Fruit fly (Drosophila melanogaster) whole organism, embryonic: Measurements from ENCODE around the gene ABCB7.

ENCODE experiments used
- Ada2b ChIP-seq: fragments of 200-800 bp; sonication (Bioruptor generic); IDR thresholded peaks from 2 replicates; pipeline ENCODE4 v1.3.6; 2022; ENCODE audit warnings: missing biosample characterization, missing genetic modification characterization
- Bgb ChIP-seq: fragments of 200-800 bp; sonication (Bioruptor generic); IDR thresholded peaks from 2 replicates; pipeline ENCODE4 v1.3.6; 2022; ENCODE audit warnings: missing biosample characterization, missing genetic modification characterization; ENCODE audit not compliant: partially characterized antibody
- CG10267 ChIP-seq: fragments of 200-800 bp; sonication (Bioruptor generic); optimal IDR thresholded peaks from 2 replicates; lab custom pipeline; 2018; ENCODE audit warnings: missing biosample characterization, mild to moderate bottlenecking, missing genetic modification characterization, moderate library complexity
- CG10274 ChIP-seq: fragments of 200-800 bp; sonication (Bioruptor generic); optimal IDR thresholded peaks from 3 replicates; lab custom pipeline; 2017; ENCODE audit warnings: missing biosample characterization, mild to moderate bottlenecking, missing genetic modification characterization
- CG10654 ChIP-seq: fragments of 200-800 bp; sonication (Bioruptor generic); optimal IDR thresholded peaks from 2 replicates; lab custom pipeline; 2016; ENCODE audit warnings: missing biosample characterization, missing genetic modification characterization
- CG13287 ChIP-seq: fragments of 200-800 bp; sonication (Bioruptor generic); IDR thresholded peaks from 2 replicates; pipeline ENCODE4 v1.3.6; 2022; ENCODE audit warnings: missing biosample characterization, missing genetic modification characterization; ENCODE audit not compliant: partially characterized antibody
- CG15601 ChIP-seq: fragments of 200-800 bp; sonication (Bioruptor generic); optimal IDR thresholded peaks from 3 replicates; lab custom pipeline; 2019; ENCODE audit warnings: missing biosample characterization, mild to moderate bottlenecking, missing genetic modification characterization, moderate library complexity
- CG17912 ChIP-seq: fragments of 200-800 bp; sonication (Bioruptor generic); optimal IDR thresholded peaks from 2 replicates; lab custom pipeline; 2018; ENCODE audit warnings: missing biosample characterization, mild to moderate bottlenecking, missing genetic modification characterization
- CG30431 ChIP-seq: fragments of 200-800 bp; sonication (Bioruptor generic); optimal IDR thresholded peaks from 2 replicates; lab custom pipeline; 2017; ENCODE audit warnings: missing biosample characterization, missing genetic modification characterization
- CG3407 ChIP-seq: fragments of 200-800 bp; sonication (Bioruptor generic); optimal IDR thresholded peaks from 2 replicates; lab custom pipeline; 2018; ENCODE audit warnings: missing biosample characterization, mild to moderate bottlenecking, missing genetic modification characterization
- CG6791 ChIP-seq: fragments of 200-800 bp; sonication (Bioruptor generic); IDR thresholded peaks from 3 replicates; pipeline ENCODE4 v1.3.6; 2022; ENCODE audit warnings: missing biosample characterization, missing genetic modification characterization; ENCODE audit not compliant: partially characterized antibody
- D ChIP-seq, 2 experiments: fragments of 200-800 bp in 1 of 2; fragments of >200 bp in 1 of 2; sonication (Bioruptor generic) in 1 of 2; optimal IDR thresholded peaks; 2 replicates in 1 of 2; 3 replicates in 1 of 2; lab custom pipeline; 2017; ENCODE audit warnings: mild to moderate bottlenecking in 1 of 2, missing biosample characterization in 1 of 2, missing genetic modification characterization in 1 of 2, missing genetic modification reagents in 1 of 2
- Dp ChIP-seq: fragments of 200-800 bp; sonication (Bioruptor generic); optimal IDR thresholded peaks from 2 replicates; lab custom pipeline; 2018; ENCODE audit warnings: missing biosample characterization, mild to moderate bottlenecking, missing genetic modification characterization, moderate library complexity
- Drgx ChIP-seq: fragments of 200-800 bp; sonication (Bioruptor generic); IDR thresholded peaks from 2 replicates; pipeline ENCODE4 v1.3.6; 2022; ENCODE audit warnings: missing biosample characterization, missing genetic modification characterization
- E2f2 ChIP-seq: fragments of 200-800 bp; sonication (Bioruptor generic); IDR thresholded peaks from 2 replicates; pipeline ENCODE4 v1.3.6; 2022; ENCODE audit warnings: missing biosample characterization, missing genetic modification characterization
- Hr78 ChIP-seq, 2 experiments: fragments of 200-800 bp in 1 of 2; fragments of >200 bp in 1 of 2; sonication (Bioruptor generic) in 1 of 2; optimal IDR thresholded peaks; 2 replicates each; lab custom pipeline; 2017 to 2019; ENCODE audit warnings: missing biosample characterization in 2 of 2, missing genetic modification characterization in 2 of 2, mild to moderate bottlenecking in 1 of 2, moderate library complexity in 1 of 2
- MBD-R2 ChIP-seq: fragments of 200-800 bp; sonication (Bioruptor generic); IDR thresholded peaks from 2 replicates; pipeline ENCODE4 v1.3.6; 2022; ENCODE audit warnings: missing biosample characterization, missing genetic modification characterization
- MESR4 ChIP-seq: fragments of 200-800 bp; sonication (Bioruptor generic); optimal IDR thresholded peaks from 2 replicates; lab custom pipeline; 2018; ENCODE audit warnings: missing biosample characterization, mild to moderate bottlenecking, missing genetic modification characterization, moderate library complexity
- Med ChIP-seq: fragments of 200-800 bp; sonication (Bioruptor generic); peaks from one replicate; lab custom pipeline; 2016; ENCODE audit warnings: missing biosample characterization, missing genetic modification characterization, mild to moderate bottlenecking, inconsistent platforms, moderate library complexity
- Opbp ChIP-seq: fragments of 200-800 bp; sonication (Bioruptor generic); IDR thresholded peaks from 3 replicates; pipeline ENCODE4 v1.3.6; 2022; ENCODE audit warnings: missing biosample characterization, missing genetic modification characterization; ENCODE audit not compliant: partially characterized antibody
- Pdp1 ChIP-seq, 2 experiments: fragments of 200-800 bp; sonication (Bioruptor generic); optimal IDR thresholded peaks; 3 replicates each; lab custom pipeline; 2016; ENCODE audit warnings: missing biosample characterization in 2 of 2, missing genetic modification characterization in 2 of 2, mild to moderate bottlenecking in 1 of 2, moderate library complexity in 1 of 2
- Sin3A ChIP-seq: fragments of >200 bp; optimal IDR thresholded peaks from 2 replicates; lab custom pipeline; 2018
- Ssrp ChIP-seq: fragments of 200-800 bp; sonication (Bioruptor generic); optimal IDR thresholded peaks from 2 replicates; lab custom pipeline; 2018; ENCODE audit warnings: missing biosample characterization, mild to moderate bottlenecking, missing genetic modification characterization, moderate library complexity
- Stat92E ChIP-seq, 3 experiments: fragments of >200 bp in 2 of 3; fragments of 200-800 bp in 1 of 3; sonication (Bioruptor generic) in 1 of 3; optimal IDR thresholded peaks; 2 replicates each; lab custom pipeline; 2017 to 2019; ENCODE audit warnings: missing biosample characterization in 3 of 3, missing genetic modification characterization in 3 of 3, mild to moderate bottlenecking in 1 of 3, moderate library complexity in 1 of 3
- Trl ChIP-seq, 3 experiments: fragments of >200 bp in 2 of 3; fragments of 200-800 bp in 1 of 3; sonication (Bioruptor generic) in 1 of 3; optimal IDR thresholded peaks; 2 replicates in 1 of 3; 3 replicates in 2 of 3; lab custom pipeline; 2016 to 2017; ENCODE audit warnings: missing biosample characterization in 1 of 3, missing genetic modification characterization in 1 of 3
- ash1 ChIP-seq: fragments of 200-800 bp; sonication (Bioruptor generic); optimal IDR thresholded peaks from 2 replicates; lab custom pipeline; 2018; ENCODE audit warnings: missing biosample characterization, mild to moderate bottlenecking, missing genetic modification characterization
- ato ChIP-seq: fragments of 200-800 bp; sonication (Bioruptor generic); IDR thresholded peaks from 2 replicates; pipeline ENCODE4 v1.3.6; 2022; ENCODE audit warnings: missing biosample characterization, missing genetic modification characterization; ENCODE audit not compliant: partially characterized antibody
- bbx ChIP-seq: fragments of 200-800 bp; sonication (Bioruptor generic); IDR thresholded peaks from 2 replicates; pipeline ENCODE4 v1.3.6; 2022; ENCODE audit warnings: missing biosample characterization, missing genetic modification characterization; ENCODE audit not compliant: partially characterized antibody
- btn ChIP-seq: fragments of 200-800 bp; sonication (Bioruptor generic); optimal IDR thresholded peaks from 2 replicates; lab custom pipeline; 2016; ENCODE audit warnings: missing biosample characterization, missing genetic modification characterization
- dmrt11E ChIP-seq: fragments of 200-800 bp; sonication (Bioruptor generic); optimal IDR thresholded peaks from 3 replicates; lab custom pipeline; 2018; ENCODE audit warnings: missing biosample characterization, mild to moderate bottlenecking, missing genetic modification characterization, moderate library complexity
- esg ChIP-seq: fragments of 200-800 bp; sonication (Bioruptor generic); conservative IDR thresholded peaks from 2 replicates; pipeline ENCODE4 v1.3.6; 2022; ENCODE audit warnings: missing biosample characterization, missing genetic modification characterization
- exex ChIP-seq: fragments of 200-800 bp; sonication (Bioruptor generic); optimal IDR thresholded peaks from 4 replicates; lab custom pipeline; 2018; ENCODE audit warnings: missing biosample characterization, mild to moderate bottlenecking, missing genetic modification characterization, moderate library complexity
- gfzf ChIP-seq: fragments of 200-800 bp; sonication (Bioruptor generic); optimal IDR thresholded peaks from 2 replicates; lab custom pipeline; 2016; ENCODE audit warnings: missing biosample characterization, mild to moderate bottlenecking, missing genetic modification characterization, moderate library complexity
- knrl ChIP-seq: fragments of 200-800 bp; sonication (Bioruptor generic); IDR thresholded peaks from 3 replicates; pipeline ENCODE4 v1.3.6; 2022; ENCODE audit warnings: missing biosample characterization, missing genetic modification characterization; ENCODE audit not compliant: partially characterized antibody
- mirr ChIP-seq: fragments of 200-800 bp; sonication (Bioruptor generic); optimal IDR thresholded peaks from 3 replicates; lab custom pipeline; 2018; ENCODE audit warnings: missing biosample characterization, mild to moderate bottlenecking, missing genetic modification characterization
- org-1 ChIP-seq: fragments of 200-800 bp; sonication (Bioruptor generic); optimal IDR thresholded peaks from 2 replicates; lab custom pipeline; 2017; ENCODE audit warnings: missing biosample characterization, missing genetic modification characterization
- pho ChIP-seq: fragments of 200-800 bp; sonication (Bioruptor generic); optimal IDR thresholded peaks from 2 replicates; lab custom pipeline; 2016; ENCODE audit warnings: missing biosample characterization, missing genetic modification characterization
- sna ChIP-seq: fragments of 200-800 bp; sonication (Bioruptor generic); IDR thresholded peaks from 2 replicates; pipeline ENCODE4 v1.3.6; 2022; ENCODE audit warnings: missing biosample characterization, missing genetic modification characterization; ENCODE audit not compliant: partially characterized antibody
- trh ChIP-seq: fragments of 200-800 bp; sonication (Bioruptor generic); optimal IDR thresholded peaks from 2 replicates; lab custom pipeline; 2016; ENCODE audit warnings: missing biosample characterization, missing genetic modification characterization
- wdn ChIP-seq: fragments of 200-800 bp; sonication (Bioruptor generic); IDR thresholded peaks from 2 replicates; pipeline ENCODE4 v1.3.6; 2022; ENCODE audit warnings: missing biosample characterization, missing genetic modification characterization

The ABCB7 gene

DNA sequence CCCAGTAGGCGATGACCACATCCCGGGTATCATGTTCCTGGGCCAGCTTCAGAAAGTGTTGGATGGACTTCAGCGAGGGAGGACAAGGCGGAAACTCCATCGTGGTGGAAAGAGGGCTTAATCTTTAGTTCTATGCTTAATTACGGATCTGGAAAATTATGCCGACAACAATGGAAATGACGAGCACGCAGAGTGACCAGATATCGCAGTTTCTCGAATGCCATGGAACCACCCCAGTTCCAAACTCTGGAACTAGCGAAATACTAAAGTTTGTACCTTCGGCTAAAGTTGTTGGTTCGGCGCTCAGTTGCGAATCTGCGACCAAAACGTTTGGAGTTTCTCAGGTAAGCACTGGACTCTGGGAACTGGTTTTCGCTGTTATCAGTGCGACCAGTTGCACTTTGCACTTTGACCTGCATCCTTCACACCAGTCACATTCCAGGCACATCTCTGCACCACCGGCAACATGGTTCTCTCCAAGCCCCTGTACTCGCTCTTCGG lies 34.5 kb downstream of the ABCB7 start, which contains the start of the genes CG7970 and Vta1 (continued):
- TF ChIP-seq Dp (peak; percentile 42), Med (peak; percentile 56), bbx (GFP tag; lab: Robert Waterston, UW) (0 out of 2 replicates have a peak, but pooled peaks have one; percentile 47), CG10654 (no peak), MESR4 (GFP tag; lab: Kevin White, UChicago) (peak; percentile 68), Hr78 (GFP tag; optimal IDR thresholded peaks at IDR 0.05; lab: Kevin White, UChicago) (peak in 1 of 2 experiments; percentile 94), wdn (no peak), Pdp1 (GFP tag; optimal IDR thresholded peaks at IDR 0.05; lab: Kevin White, UChicago) (peak in 1 of 2 experiments; percentile 24), CG10267 (tag; lab: Kevin White, UChicago) (peak; percentile 12), Sin3A (lab: Kevin White, UChicago) (peak; percentile 47), Ada2b (no peak), ash1 (no peak), Trl (optimal IDR thresholded peaks at IDR 0.05; lab: Kevin White, UChicago) (peak in 1 of 2 experiments; percentile 22), Trl (GFP tag; optimal IDR thresholded peaks at IDR 0.05; lab: Kevin White, UChicago) (no peak), Drgx (peak; percentile 63), trh (GFP tag; lab: Kevin White, UChicago) (no peak), MBD-R2 (GFP tag; lab: Robert Waterston, UW) (peak; percentile 82), gfzf (peak; percentile 85), Bgb (peak; percentile 27; the same call in 1 of the 2 replicates), D (optimal IDR thresholded peaks at IDR 0.05; lab: Kevin White, UChicago) (peak; percentile 5), D (GFP tag; optimal IDR thresholded peaks at IDR 0.05; lab: Kevin White, UChicago) (no peak), CG17912 (GFP tag; lab: Kevin White, UChicago) (no peak), esg (GFP tag; lab: Robert Waterston, UW) (no peak), CG13287 (GFP tag; lab: Robert Waterston, UW) (peak; percentile 43; the same call in 1 of the 2 replicates), sna (0 out of 2 replicates have a peak, but pooled peaks have one; percentile 23), Opbp (GFP tag; lab: Robert Waterston, UW) (0 out of 3 replicates have a peak, but pooled peaks have one; percentile 44), pho (GFP tag; lab: Kevin White, UChicago) (no peak), knrl (0 out of 3 replicates have a peak, but pooled peaks have one; percentile 28), CG6791 (0 out of 3 replicates have a peak, but pooled peaks have one; percentile 36), E2f2 (GFP tag; lab: Robert Waterston, UW) (peak; percentile 42; the same call in 1 of the 2 replicates), CG3407 (GFP tag; lab: Kevin White, UChicago) (no peak), org-1 (GFP tag; lab: Kevin White, UChicago) (no peak)

DNA sequence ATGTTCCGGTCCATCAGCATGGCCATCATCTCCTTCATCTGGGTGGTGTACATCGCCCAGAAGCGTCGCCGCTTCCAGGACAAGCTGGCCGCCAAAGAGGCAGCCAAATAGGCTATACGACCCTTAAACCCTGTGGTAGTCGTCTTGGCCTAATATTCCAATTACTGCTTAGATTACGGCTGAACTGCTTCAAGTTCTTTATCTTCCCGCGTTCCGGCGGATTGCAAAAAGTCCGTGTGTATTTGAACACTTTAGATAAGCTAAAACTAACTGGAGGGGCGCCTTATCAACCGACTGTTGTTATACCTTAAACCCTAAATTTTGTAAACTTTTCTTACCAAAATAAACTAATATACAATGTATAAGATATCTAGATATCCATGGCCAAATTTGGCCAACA lies 35.5 kb downstream of the ABCB7 start:
- TF ChIP-seq CG10274 (GFP tag; lab: Kevin White, UChicago) (no peak), Ssrp (tag; lab: Kevin White, UChicago) (no peak), dmrt11E (tag; lab: Kevin White, UChicago) (no peak), Stat92E (GFP tag; optimal IDR thresholded peaks at IDR 0.05; lab: Kevin White, UChicago) (no peak), CG15601 (no peak), mirr (GFP tag; lab: Kevin White, UChicago) (peak; percentile 71), exex (tag; lab: Kevin White, UChicago) (peak; percentile 82), btn (GFP tag; lab: Kevin White, UChicago) (no peak), CG30431 (no peak), ato (GFP tag; lab: Robert Waterston, UW) (0 out of 2 replicates have a peak, but pooled peaks have one; percentile 18)
